Fruit fly (Drosophila melanogaster): ENCODE data around the gene CG42688.

Gene CG42688

DNA sequence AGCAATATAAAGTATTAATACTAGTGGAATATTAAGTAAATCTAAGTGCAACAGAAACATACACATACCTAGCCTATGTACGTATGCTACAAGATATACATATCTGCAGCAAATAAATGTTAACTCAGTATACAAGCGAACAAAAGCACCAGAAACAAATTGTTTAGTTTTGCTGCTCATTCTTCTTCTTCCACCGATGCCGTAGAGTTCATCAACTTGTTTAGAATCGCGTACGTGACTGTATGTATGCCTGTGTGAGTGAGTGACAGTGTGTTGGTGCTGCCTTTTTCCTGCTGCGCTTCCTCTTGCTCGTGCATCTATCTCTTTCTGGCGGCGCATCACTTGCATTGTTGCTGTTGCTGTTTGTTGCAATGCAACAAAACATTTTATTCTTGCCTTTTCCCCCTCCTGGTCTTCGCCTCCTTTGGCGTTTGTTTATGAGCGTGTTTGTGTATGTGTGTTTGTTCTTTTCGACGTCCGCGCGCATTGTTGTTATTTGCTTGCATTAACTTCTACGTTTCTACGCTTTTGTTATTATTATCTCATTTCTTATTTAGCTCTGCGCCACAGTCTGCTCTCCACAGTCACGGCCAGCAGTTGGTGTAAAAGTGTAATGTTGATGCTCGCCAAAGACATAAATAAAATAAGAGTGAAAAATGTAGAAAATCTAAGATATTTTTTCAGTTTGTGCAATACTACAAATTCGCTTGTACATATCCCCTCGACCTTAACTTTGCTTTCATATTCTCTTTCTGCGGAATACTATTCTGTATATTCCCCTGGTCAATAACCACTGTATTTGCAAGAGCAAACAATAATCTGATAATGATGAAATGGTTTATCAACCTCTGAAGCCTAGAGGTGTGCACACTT, 23.7 kb downstream of the CG42688 start (continued):
- TF ChIP-seq CG15336 (GFP tag; IDR thresholded peaks at IDR 0.05) (peak; percentile 48), fd85E (GFP tag; optimal IDR thresholded peaks at IDR 0.05) (no peak), spab (GFP tag; optimal IDR thresholded peaks at IDR 0.05) (peak; percentile 3), dac (GFP tag; optimal IDR thresholded peaks at IDR 0.05) (peak; percentile 21), Hr39 (GFP tag; optimal IDR thresholded peaks at IDR 0.05) (peak; percentile 67), Eip78C (GFP tag) (peak; percentile 78), topi (GFP tag; optimal IDR thresholded peaks at IDR 0.05) (peak; percentile 63), CG6276 (GFP tag; optimal IDR thresholded peaks at IDR 0.05) (peak; percentile 57), CG11902 (GFP tag; optimal IDR thresholded peaks at IDR 0.05) (no peak), salr (GFP tag; optimal IDR thresholded peaks at IDR 0.05) (peak in 1 of 2 experiments; percentile 42), acj6 (GFP tag; optimal IDR thresholded peaks at IDR 0.05) (peak; percentile 64), CG10669 (GFP tag; optimal IDR thresholded peaks at IDR 0.05) (peak; percentile 31), CG10631 (GFP tag; optimal IDR thresholded peaks at IDR 0.05) (peak; percentile 39), Hr38 (GFP tag; optimal IDR thresholded peaks at IDR 0.05) (no peak), eg (GFP tag; IDR thresholded peaks at IDR 0.05) (peak; percentile 46; the same call in 1 of the 3 replicates), Met (GFP tag; optimal IDR thresholded peaks at IDR 0.05) (peak; percentile 65), CG32006 (GFP tag; optimal IDR thresholded peaks at IDR 0.05) (peak; percentile 75), Hr4 (GFP tag; optimal IDR thresholded peaks at IDR 0.05) (peak; percentile 80), CG8632 (GFP tag; optimal IDR thresholded peaks at IDR 0.05) (peak; percentile 56), OdsH (GFP tag; optimal IDR thresholded peaks at IDR 0.05) (peak; percentile 71), Sox102F (GFP tag; optimal IDR thresholded peaks at IDR 0.05) (peak; percentile 70), Gug (GFP tag; IDR thresholded peaks at IDR 0.05) (peak; percentile 45), Blimp-1 (GFP tag; optimal IDR thresholded peaks at IDR 0.05) (no peak), CG34406 (GFP tag; optimal IDR thresholded peaks at IDR 0.05) (peak; percentile 49), fkh (GFP tag; optimal IDR thresholded peaks at IDR 0.05) (peak; percentile 72), Sox15 (GFP tag; optimal IDR thresholded peaks at IDR 0.05) (peak; percentile 17), dsx (GFP tag; optimal IDR thresholded peaks at IDR 0.05; ENCODE audit: poor library complexity, severe bottlenecking) (peak; percentile 43), pdm3 (GFP tag; optimal IDR thresholded peaks at IDR 0.05) (peak; percentile 68), Lpt (GFP tag; optimal IDR thresholded peaks at IDR 0.05) (no peak), CG1621 (tag; optimal IDR thresholded peaks at IDR 0.05) (no peak), CG3032 (tag; optimal IDR thresholded peaks at IDR 0.05) (peak; percentile 15), svp (GFP tag) (peak; percentile 92), CG6808 (GFP tag; optimal IDR thresholded peaks at IDR 0.05) (peak; percentile 52), fd59A (GFP tag; optimal IDR thresholded peaks at IDR 0.05) (no peak), CG16779 (tag; optimal IDR thresholded peaks at IDR 0.05) (no peak), CG9139 (GFP tag; optimal IDR thresholded peaks at IDR 0.05) (no peak)

dm6 chr2L:19158005-19158666, 24.5 kb downstream of the CG42688 start:
- TF ChIP-seq dsx (GFP tag; optimal IDR thresholded peaks at IDR 0.05; ENCODE audit: poor library complexity, severe bottlenecking), result no peak
- no peak for TF ChIP-seq CG8632 (GFP tag; optimal IDR thresholded peaks at IDR 0.05)
- peak; percentile 93 for TF ChIP-seq svp (GFP tag)
- no peak for TF ChIP-seq Gug (GFP tag; IDR thresholded peaks at IDR 0.05)
- peak; percentile 29 for TF ChIP-seq Eip93F (GFP tag; optimal IDR thresholded peaks at IDR 0.05)
- no peak for TF ChIP-seq CG11294 (GFP tag; IDR thresholded peaks at IDR 0.05)
- TF ChIP-seq CG31627 (GFP tag; optimal IDR thresholded peaks at IDR 0.05), result no peak
- peak; percentile 26 for TF ChIP-seq CG6792 (GFP tag; optimal IDR thresholded peaks at IDR 0.05)
- peak; percentile 68 for TF ChIP-seq CG9139 (GFP tag; optimal IDR thresholded peaks at IDR 0.05)
- TF ChIP-seq ss (GFP tag; optimal IDR thresholded peaks at IDR 0.05), result peak; percentile 68 to 74
- TF ChIP-seq CG6276 (GFP tag; optimal IDR thresholded peaks at IDR 0.05), result peak; percentile 30
- TF ChIP-seq Hr4 (GFP tag; optimal IDR thresholded peaks at IDR 0.05), result no peak
- TF ChIP-seq spab (GFP tag; optimal IDR thresholded peaks at IDR 0.05), result no peak
- no peak for TF ChIP-seq cyc (GFP tag; optimal IDR thresholded peaks at IDR 0.05)
- no peak for TF ChIP-seq esn (GFP tag; optimal IDR thresholded peaks at IDR 0.05)
- no peak for TF ChIP-seq CG34406 (GFP tag; optimal IDR thresholded peaks at IDR 0.05)
- peak; percentile 61 for TF ChIP-seq net (GFP tag; optimal IDR thresholded peaks at IDR 0.05)
- TF ChIP-seq Blimp-1 (GFP tag; optimal IDR thresholded peaks at IDR 0.05), result no peak
- no peak for TF ChIP-seq CG8319 (GFP tag; optimal IDR thresholded peaks at IDR 0.05)
- peak; percentile 13; the same call in 1 of the 2 replicates for TF ChIP-seq CG15336 (GFP tag; IDR thresholded peaks at IDR 0.05)
- peak; percentile 59 for TF ChIP-seq vri (GFP tag; optimal IDR thresholded peaks at IDR 0.05)
- peak; percentile 72 for TF ChIP-seq CG16779 (tag; optimal IDR thresholded peaks at IDR 0.05)
- TF ChIP-seq Sox14 (GFP tag; optimal IDR thresholded peaks at IDR 0.05), result peak; percentile 77
- peak; percentile 63 for TF ChIP-seq Sox102F (GFP tag; optimal IDR thresholded peaks at IDR 0.05)
